Worm (Caenorhabditis elegans) whole organism, L4 larva: ENCODE results near the gene F26F12.4.

Source experiments
- ZK546.5 ChIP-seq, 2 experiments: sonication (generic microtip); optimal IDR thresholded peaks; 2 replicates each; lab custom pipeline; 2017; ENCODE audit warnings: missing biosample characterization in 2 of 2, missing genetic modification characterization in 2 of 2
- cey-2 ChIP-seq: sonication (generic microtip); optimal IDR thresholded peaks from 3 replicates; lab custom pipeline; 2017; ENCODE audit warnings: missing genetic modification characterization, mild to moderate bottlenecking, missing compliant biosample characterization, antibody characterized with exemption, borderline replicate concordance; ENCODE audit not compliant: insufficient read depth
- daf-12 ChIP-seq: fragments of 150-350 bp; optimal IDR thresholded peaks from 2 replicates; lab custom pipeline; 2014; ENCODE audit warnings: missing biosample characterization, missing genetic modification reagents, missing genetic modification characterization
- daf-8 ChIP-seq: fragments of 200-800 bp; sonication (Bioruptor generic); IDR thresholded peaks from 2 replicates; pipeline ENCODE4 v1.3.6; 2022; ENCODE audit warnings: missing genetic modification characterization, missing compliant biosample characterization
- fos-1 ChIP-seq: fragments of 150-350 bp; optimal IDR thresholded peaks from 2 replicates; lab custom pipeline; 2014; ENCODE audit warnings: missing biosample characterization, missing genetic modification characterization
- lin-15B ChIP-seq: fragments of 150-350 bp; sonication (generic microtip); optimal IDR thresholded peaks from 3 replicates; lab custom pipeline; 2014; ENCODE audit warnings: missing biosample characterization, missing genetic modification characterization
- mdl-1 ChIP-seq, 2 experiments: fragments of 150-350 bp in 1 of 2; sonication (generic microtip) in 1 of 2; optimal IDR thresholded peaks; 2 replicates each; lab custom pipeline; 2014 to 2017; ENCODE audit warnings: missing biosample characterization in 2 of 2, missing genetic modification characterization in 2 of 2
- pha-4 ChIP-seq, 2 experiments: fragments of 150-350 bp in 1 of 2; fragments of 200-800 bp in 1 of 2; sonication (Bioruptor generic) in 1 of 2; IDR thresholded peaks in 1 of 2; optimal IDR thresholded peaks in 1 of 2; 2 replicates each; pipeline versions ENCODE4 v1.3.6 to Lab custom; 2014 to 2022; ENCODE audit warnings: missing genetic modification characterization in 2 of 2, missing genetic modification reagents in 2 of 2, missing biosample characterization in 1 of 2, missing compliant biosample characterization in 1 of 2
- tag-97 ChIP-seq: fragments of 200-800 bp; sonication (Bioruptor generic); IDR thresholded peaks from 2 replicates; pipeline ENCODE4 v1.3.6; 2022; ENCODE audit warnings: missing genetic modification characterization, missing compliant biosample characterization
- zfp-2 ChIP-seq: sonication (generic microtip); optimal IDR thresholded peaks from 2 replicates; lab custom pipeline; 2016; ENCODE audit warnings: mild to moderate bottlenecking, missing genetic modification characterization, missing compliant biosample characterization

DNA sequence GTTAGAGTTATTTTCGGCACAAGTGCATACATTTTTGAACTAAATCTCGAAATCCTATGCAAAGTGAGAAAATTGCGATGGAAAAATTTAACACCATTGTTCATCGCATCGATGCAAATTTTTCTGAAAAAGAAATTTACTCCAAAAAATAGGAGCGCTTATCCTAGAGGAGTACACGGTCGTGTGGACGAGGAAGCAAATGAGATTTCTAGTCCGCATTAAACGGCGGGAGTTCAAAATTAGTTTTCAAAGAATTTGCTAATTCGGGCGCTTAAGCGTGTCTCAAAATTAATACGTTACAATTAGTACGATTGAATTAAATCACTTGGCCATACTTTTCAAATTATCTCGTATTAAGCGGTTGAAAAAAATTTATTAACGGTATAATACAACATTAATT is 48.6 kb upstream of the F26F12.4 start, which contains the start of gene lrpr-1:
- TF ChIP-seq zfp-2 (tag; lab: Kevin White, UChicago) (no peak), daf-8 (GFP tag; lab: Robert Waterston, UW) (no peak), cey-2 (no peak), mdl-1 (tag; optimal IDR thresholded peaks at IDR 0.05; lab: Kevin White, UChicago) (no peak), ZK546.5 (tag; optimal IDR thresholded peaks at IDR 0.05; lab: Kevin White, UChicago) (no peak), fos-1 (tag; lab: Kevin White, UChicago) (no peak), daf-12 (no peak), tag-97 (GFP tag; lab: Robert Waterston, UW) (peak; percentile 81; the same call in 1 of the 2 replicates), lin-15B (tag; lab: Kevin White, UChicago) (no peak), pha-4 (GFP tag; IDR thresholded peaks at IDR 0.05; lab: Robert Waterston, UW) (no peak), pha-4 (tag; optimal IDR thresholded peaks at IDR 0.05; lab: Kevin White, UChicago) (no peak)
